Fruit fly (Drosophila melanogaster) whole organism, wandering third instar larva: ENCODE measurements around the gene CG12301.

Source experiments
- Abd-B ChIP-seq: fragments of >200 bp; optimal IDR thresholded peaks from 2 replicates; lab custom pipeline; 2017; ENCODE audit warnings: missing biosample characterization, missing genetic modification characterization
- CG32264 ChIP-seq: fragments of 200-800 bp; sonication (Bioruptor generic); optimal IDR thresholded peaks from 2 replicates; lab custom pipeline; 2016; ENCODE audit warnings: missing biosample characterization, missing genetic modification characterization
- CG9705 ChIP-seq: fragments of 200-800 bp; sonication (Bioruptor generic); optimal IDR thresholded peaks from 2 replicates; lab custom pipeline; 2018; ENCODE audit warnings: missing biosample characterization, mild to moderate bottlenecking, missing genetic modification characterization
- CrebA ChIP-seq: fragments of 200-800 bp; sonication (Bioruptor generic); optimal IDR thresholded peaks from 2 replicates; lab custom pipeline; 2016; ENCODE audit warnings: missing biosample characterization, mild to moderate bottlenecking, missing genetic modification characterization, borderline replicate concordance
- Dfd ChIP-seq: fragments of >200 bp; optimal IDR thresholded peaks from 2 replicates; lab custom pipeline; 2017; ENCODE audit warnings: missing biosample characterization, missing genetic modification characterization
- Dif ChIP-seq: fragments of 200-275, 200-300 bp; sonication (Bioruptor generic); optimal IDR thresholded peaks from 2 replicates; lab custom pipeline; 2018; ENCODE audit warnings: missing biosample characterization, missing genetic modification characterization; ENCODE audit not compliant: partially characterized antibody
- GATAd ChIP-seq: sonication (Bioruptor generic); optimal IDR thresholded peaks from 2 replicates; lab custom pipeline; 2016; ENCODE audit warnings: missing biosample characterization, missing genetic modification characterization
- HLH106 ChIP-seq: fragments of 200-800 bp; optimal IDR thresholded peaks from 3 replicates; lab custom pipeline; 2019; ENCODE audit warnings: missing biosample characterization, mild to moderate bottlenecking, missing genetic modification characterization, moderate library complexity
- Hnf4 ChIP-seq: fragments of 200-800 bp; sonication (Bioruptor generic); optimal IDR thresholded peaks from 2 replicates; lab custom pipeline; 2016; ENCODE audit warnings: missing biosample characterization, mild to moderate bottlenecking, missing genetic modification characterization
- Hr78 ChIP-seq: fragments of >200 bp; optimal IDR thresholded peaks from 2 replicates; lab custom pipeline; 2017; ENCODE audit warnings: missing biosample characterization, missing genetic modification characterization
- Hr83 ChIP-seq: fragments of 200-300 bp; sonication (Bioruptor generic); optimal IDR thresholded peaks from 2 replicates; lab custom pipeline; 2016; ENCODE audit warnings: missing biosample characterization, mild to moderate bottlenecking, missing genetic modification characterization, moderate library complexity; ENCODE audit not compliant: poor library complexity, severe bottlenecking
- Jra ChIP-seq: sonication (Bioruptor generic); optimal IDR thresholded peaks from 2 replicates; lab custom pipeline; 2016; ENCODE audit warnings: missing biosample characterization, missing genetic modification characterization
- Mio ChIP-seq: sonication (Bioruptor generic); optimal IDR thresholded peaks from 2 replicates; lab custom pipeline; 2016; ENCODE audit warnings: missing biosample characterization, missing genetic modification characterization
- Myc ChIP-seq: fragments of >200 bp; optimal IDR thresholded peaks from 2 replicates; lab custom pipeline; 2017
- N ChIP-seq: fragments of >200 bp; optimal IDR thresholded peaks from 2 replicates; lab custom pipeline; 2018; ENCODE audit warnings: missing biosample characterization, missing external identifiers, missing genetic modification characterization
- OdsH ChIP-seq: fragments of 200-800 bp; sonication (Bioruptor generic); optimal IDR thresholded peaks from 2 replicates; lab custom pipeline; 2016; ENCODE audit warnings: missing biosample characterization, mild to moderate bottlenecking, missing genetic modification characterization
- Rel ChIP-seq, 2 experiments: fragments of 200-800 bp; sonication (Bioruptor generic) in 1 of 2; optimal IDR thresholded peaks; 2 replicates in 1 of 2; 3 replicates in 1 of 2; lab custom pipeline; 2016 to 2019; ENCODE audit warnings: mild to moderate bottlenecking in 2 of 2, missing biosample characterization in 2 of 2, missing genetic modification characterization in 2 of 2, moderate library complexity in 1 of 2
- Sp1 ChIP-seq: fragments of 200-800 bp; sonication (Bioruptor generic); optimal IDR thresholded peaks from 3 replicates; lab custom pipeline; 2019; ENCODE audit warnings: missing biosample characterization, mild to moderate bottlenecking, missing genetic modification characterization, moderate library complexity
- Vsx2 ChIP-seq: fragments of 200-300, 225-300 bp; sonication (Bioruptor generic); optimal IDR thresholded peaks from 2 replicates; lab custom pipeline; 2018; ENCODE audit warnings: missing biosample characterization, missing genetic modification characterization; ENCODE audit not compliant: partially characterized antibody
- br ChIP-seq: fragments of 200-800 bp; sonication (Bioruptor generic); optimal IDR thresholded peaks from 2 replicates; lab custom pipeline; 2016; ENCODE audit warnings: missing biosample characterization, missing genetic modification characterization
- brk ChIP-seq: fragments of 200-800 bp; sonication (Bioruptor generic); optimal IDR thresholded peaks from 2 replicates; lab custom pipeline; 2016; ENCODE audit warnings: missing biosample characterization, mild to moderate bottlenecking, missing genetic modification characterization
- dl ChIP-seq, 2 experiments: fragments of 175-275, 200-275 bp in 1 of 2; fragments of 200-275 bp in 1 of 2; sonication (Bioruptor generic); optimal IDR thresholded peaks; lab custom pipeline; 2018; ENCODE audit warnings: mild to moderate bottlenecking in 2 of 2, missing biosample characterization in 2 of 2, missing genetic modification characterization in 2 of 2, moderate library complexity in 2 of 2; ENCODE audit not compliant: partially characterized antibody in 2 of 2, insufficient read depth in 1 of 2
- dmrt93B ChIP-seq: fragments of 200-800 bp; sonication (Bioruptor generic); optimal IDR thresholded peaks from 2 replicates; lab custom pipeline; 2018; ENCODE audit warnings: missing biosample characterization, mild to moderate bottlenecking, missing genetic modification characterization
- dsf ChIP-seq: sonication (Bioruptor generic); optimal IDR thresholded peaks from 2 replicates; lab custom pipeline; 2016; ENCODE audit warnings: missing biosample characterization, missing genetic modification characterization, borderline replicate concordance
- ey ChIP-seq: fragments of 200-800 bp; sonication (Bioruptor generic); optimal IDR thresholded peaks from 2 replicates; lab custom pipeline; 2016; ENCODE audit warnings: missing biosample characterization, missing genetic modification characterization
- foxo ChIP-seq, 2 experiments: fragments of 200-800 bp; sonication (Bioruptor generic); optimal IDR thresholded peaks; 2 replicates in 1 of 2; 3 replicates in 1 of 2; lab custom pipeline; 2016 to 2017; ENCODE audit warnings: missing biosample characterization in 2 of 2, missing genetic modification characterization in 2 of 2
- fru ChIP-seq: fragments of 200-800 bp; sonication (Bioruptor generic); optimal IDR thresholded peaks from 3 replicates; lab custom pipeline; 2016; ENCODE audit warnings: missing biosample characterization, mild to moderate bottlenecking, missing genetic modification characterization
- h ChIP-seq: fragments of 200-800 bp; sonication (Bioruptor generic); optimal IDR thresholded peaks from 3 replicates; lab custom pipeline; 2016; ENCODE audit warnings: missing biosample characterization, mild to moderate bottlenecking, missing genetic modification characterization
- jim ChIP-seq: fragments of 175-275, 200-325 bp; sonication (Bioruptor generic); optimal IDR thresholded peaks from 2 replicates; lab custom pipeline; 2016; ENCODE audit warnings: missing biosample characterization, mild to moderate bottlenecking, missing genetic modification characterization
- lola ChIP-seq: fragments of >200 bp; optimal IDR thresholded peaks from 2 replicates; lab custom pipeline; 2017; ENCODE audit warnings: missing biosample characterization, missing genetic modification characterization
- pan ChIP-seq: fragments of >200 bp; optimal IDR thresholded peaks from 2 replicates; lab custom pipeline; 2017
- psq ChIP-seq: fragments of 200-800 bp; sonication (Bioruptor generic); optimal IDR thresholded peaks from 3 replicates; lab custom pipeline; 2017; ENCODE audit warnings: missing biosample characterization, mild to moderate bottlenecking, missing genetic modification characterization, moderate library complexity
- rgr ChIP-seq: fragments of 200-800 bp; sonication (Bioruptor generic); optimal IDR thresholded peaks from 3 replicates; lab custom pipeline; 2016; ENCODE audit warnings: missing biosample characterization, mild to moderate bottlenecking, missing genetic modification characterization
- sage ChIP-seq: fragments of 200-800 bp; sonication (Bioruptor generic); optimal IDR thresholded peaks from 2 replicates; lab custom pipeline; 2016; ENCODE audit warnings: missing biosample characterization, mild to moderate bottlenecking, missing genetic modification characterization
- sv ChIP-seq: fragments of 200-800 bp; sonication (Bioruptor generic); optimal IDR thresholded peaks from 3 replicates; lab custom pipeline; 2016; ENCODE audit warnings: missing biosample characterization, missing genetic modification characterization
- tai ChIP-seq: sonication (Bioruptor generic); optimal IDR thresholded peaks from 2 replicates; lab custom pipeline; 2016; ENCODE audit warnings: missing biosample characterization, missing genetic modification characterization
- usp ChIP-seq: fragments of >200 bp; optimal IDR thresholded peaks from 2 replicates; lab custom pipeline; 2017; ENCODE audit warnings: missing biosample characterization, missing genetic modification characterization
- woc ChIP-seq: sonication (Bioruptor generic); optimal IDR thresholded peaks from 2 replicates; lab custom pipeline; 2016; ENCODE audit warnings: missing biosample characterization, mild to moderate bottlenecking, missing genetic modification characterization

Gene CG12301

dm6 chr3L:15587445-15588381 is 7.1 kb downstream of the CG12301 start, which contains the start of gene CG7656:
Gene CG7656, minus strand, starts transcription at chr3L:15588175.
- TF ChIP-seq dmrt93B (no peak), Hr83 (peak; percentile 94), usp (GFP tag; lab: Kevin White, UChicago) (no peak), OdsH (peak; percentile 48), Hnf4 (GFP tag; lab: Kevin White, UChicago) (peak; percentile 80), woc (GFP tag; lab: Kevin White, UChicago) (peak; percentile 92), GATAd (no peak), CG32264 (GFP tag; lab: Kevin White, UChicago) (no peak), sage (GFP tag; lab: Kevin White, UChicago) (no peak), tai (no peak), Abd-B (GFP tag; lab: Kevin White, UChicago) (no peak), brk (GFP tag; lab: Kevin White, UChicago) (no peak), pan (lab: Kevin White, UChicago) (no peak), HLH106 (tag; lab: Kevin White, UChicago) (peak; percentile 33), dsf (no peak), sv (GFP tag; lab: Kevin White, UChicago) (peak; percentile 67), rgr (peak; percentile 71), Dif (GFP tag; lab: Kevin White, UChicago) (no peak), Dfd (GFP tag; lab: Kevin White, UChicago) (no peak), ey (GFP tag; lab: Kevin White, UChicago) (peak; percentile 58), Hr78 (GFP tag; lab: Kevin White, UChicago) (no peak), Rel (GFP tag; optimal IDR thresholded peaks at IDR 0.05; lab: Kevin White, UChicago) (no peak), Rel (tag; optimal IDR thresholded peaks at IDR 0.05; lab: Kevin White, UChicago) (peak; percentile 58), foxo (GFP tag; optimal IDR thresholded peaks at IDR 0.05; lab: Kevin White, UChicago) (peak in 1 of 2 experiments; percentile 80), br (peak; percentile 60), jim (GFP tag; lab: Kevin White, UChicago) (peak; percentile 7), dl (GFP tag; optimal IDR thresholded peaks at IDR 0.05; lab: Kevin White, UChicago; ENCODE audit: insufficient read depth in 1 of 2, partially characterized antibody in 2 of 2) (no peak), Mio (GFP tag; lab: Kevin White, UChicago) (no peak), h (GFP tag; lab: Kevin White, UChicago) (peak; percentile 51), lola (no peak), CG9705 (GFP tag; lab: Kevin White, UChicago) (peak; percentile 18), Sp1 (peak; percentile 51), CrebA (GFP tag; lab: Kevin White, UChicago) (no peak), N (no peak), Vsx2 (GFP tag; lab: Kevin White, UChicago) (no peak), Myc (lab: Kevin White, UChicago) (no peak), psq (GFP tag; lab: Kevin White, UChicago) (peak; percentile 27), Jra (GFP tag; lab: Kevin White, UChicago) (peak; percentile 5), fru (peak; percentile 76)

- TF ChIP-seq sv (GFP tag; lab: Kevin White, UChicago) (no peak), jim (GFP tag; lab: Kevin White, UChicago) (no peak), Jra (GFP tag; lab: Kevin White, UChicago) (no peak), fru (no peak), h (GFP tag; lab: Kevin White, UChicago) (peak; percentile 19), Vsx2 (GFP tag; lab: Kevin White, UChicago) (no peak), CG9705 (GFP tag; lab: Kevin White, UChicago) (no peak), Sp1 (peak; percentile 57), HLH106 (tag; lab: Kevin White, UChicago) (peak; percentile 55), dmrt93B (no peak), Mio (GFP tag; lab: Kevin White, UChicago) (no peak), N (no peak), usp (GFP tag; lab: Kevin White, UChicago) (no peak), GATAd (no peak), woc (GFP tag; lab: Kevin White, UChicago) (peak; percentile 5), lola (no peak), OdsH (peak; percentile 36), dsf (no peak), tai (no peak), Rel (GFP tag; optimal IDR thresholded peaks at IDR 0.05; lab: Kevin White, UChicago) (no peak), Rel (tag; optimal IDR thresholded peaks at IDR 0.05; lab: Kevin White, UChicago) (peak; percentile 50), Abd-B (GFP tag; lab: Kevin White, UChicago) (no peak), sage (GFP tag; lab: Kevin White, UChicago) (no peak), foxo (GFP tag; optimal IDR thresholded peaks at IDR 0.05; lab: Kevin White, UChicago) (peak in 1 of 2 experiments; percentile 44), brk (GFP tag; lab: Kevin White, UChicago) (no peak), dl (GFP tag; optimal IDR thresholded peaks at IDR 0.05; lab: Kevin White, UChicago; ENCODE audit: insufficient read depth in 1 of 2, partially characterized antibody in 2 of 2) (no peak), Hnf4 (GFP tag; lab: Kevin White, UChicago) (peak; percentile 23), rgr (peak; percentile 57), Myc (lab: Kevin White, UChicago) (no peak), CrebA (GFP tag; lab: Kevin White, UChicago) (no peak), pan (lab: Kevin White, UChicago) (no peak), Hr83 (peak; percentile 44), br (peak; percentile 44), ey (GFP tag; lab: Kevin White, UChicago) (no peak), CG32264 (GFP tag; lab: Kevin White, UChicago) (no peak), Hr78 (GFP tag; lab: Kevin White, UChicago) (no peak), Dfd (GFP tag; lab: Kevin White, UChicago) (no peak), Dif (GFP tag; lab: Kevin White, UChicago) (no peak)
Observed at dm6 chr3L:15588514-15589138, 8.0 kb downstream of the CG12301 start, which contains the start of gene RhoGAP71E. Gene RhoGAP71E, plus strand, starts transcription at chr3L:15588860.
